Worm (Caenorhabditis elegans) whole organism, L3 larva: ENCODE measurements around the gene ets-5.

Experiments
- aly-2 ChIP-seq: fragments of 150-350 bp; optimal IDR thresholded peaks from 2 replicates; lab custom pipeline; 2014; ENCODE audit warnings: missing biosample characterization, missing genetic modification characterization
- ceh-28 ChIP-seq: fragments of 150-350 bp; optimal IDR thresholded peaks from 2 replicates; lab custom pipeline; 2014; ENCODE audit warnings: missing biosample characterization, missing genetic modification reagents, missing genetic modification characterization
- elt-1 ChIP-seq: fragments of 150-350 bp; optimal IDR thresholded peaks from 2 replicates; lab custom pipeline; 2014; ENCODE audit warnings: missing biosample characterization, missing genetic modification characterization
- eor-1 ChIP-seq, 2 experiments: fragments of 150-350 bp; optimal IDR thresholded peaks; 2 replicates each; lab custom pipeline; 2014 to 2018; ENCODE audit warnings: missing biosample characterization in 2 of 2, missing genetic modification characterization in 2 of 2
- jun-1 ChIP-seq: fragments of 150-350 bp; optimal IDR thresholded peaks from 2 replicates; lab custom pipeline; 2014; ENCODE audit warnings: missing biosample characterization, missing genetic modification reagents, missing genetic modification characterization
- lin-39 ChIP-seq: fragments of 150-350 bp; optimal IDR thresholded peaks from 2 replicates; lab custom pipeline; 2018; ENCODE audit warnings: missing biosample characterization, missing genetic modification reagents, missing genetic modification characterization
- lsy-12 ChIP-seq: sonication (generic microtip); optimal IDR thresholded peaks from 2 replicates; lab custom pipeline; 2016; ENCODE audit warnings: mild to moderate bottlenecking, missing genetic modification characterization, missing compliant biosample characterization
- nhr-12 ChIP-seq: fragments of 150-350 bp; optimal IDR thresholded peaks from 2 replicates; lab custom pipeline; 2014; ENCODE audit warnings: missing biosample characterization, missing genetic modification characterization
- nhr-23 ChIP-seq: fragments of 150-350 bp; optimal IDR thresholded peaks from 2 replicates; lab custom pipeline; 2014; ENCODE audit warnings: missing biosample characterization, missing genetic modification reagents, missing genetic modification characterization
- nhr-25 ChIP-seq: sonication (generic microtip); optimal IDR thresholded peaks from 2 replicates; lab custom pipeline; 2017; ENCODE audit warnings: missing biosample characterization, missing genetic modification characterization
- nhr-43 ChIP-seq: sonication (generic microtip); optimal IDR thresholded peaks from 2 replicates; lab custom pipeline; 2016; ENCODE audit warnings: mild to moderate bottlenecking, missing genetic modification characterization, missing compliant biosample characterization; ENCODE audit not compliant: poor library complexity, severe bottlenecking
- nhr-67 ChIP-seq: fragments of 150-350 bp; optimal IDR thresholded peaks from 2 replicates; lab custom pipeline; 2014; ENCODE audit warnings: missing biosample characterization, missing genetic modification characterization
- pqm-1 ChIP-seq: fragments of 150-350 bp; optimal IDR thresholded peaks from 2 replicates; lab custom pipeline; 2017; ENCODE audit warnings: missing biosample characterization, missing genetic modification characterization, inconsistent platforms
- ztf-4 ChIP-seq: fragments of 150-350 bp; optimal IDR thresholded peaks from 2 replicates; lab custom pipeline; 2014; ENCODE audit warnings: missing biosample characterization, missing genetic modification characterization

Gene ets-5

DNA sequence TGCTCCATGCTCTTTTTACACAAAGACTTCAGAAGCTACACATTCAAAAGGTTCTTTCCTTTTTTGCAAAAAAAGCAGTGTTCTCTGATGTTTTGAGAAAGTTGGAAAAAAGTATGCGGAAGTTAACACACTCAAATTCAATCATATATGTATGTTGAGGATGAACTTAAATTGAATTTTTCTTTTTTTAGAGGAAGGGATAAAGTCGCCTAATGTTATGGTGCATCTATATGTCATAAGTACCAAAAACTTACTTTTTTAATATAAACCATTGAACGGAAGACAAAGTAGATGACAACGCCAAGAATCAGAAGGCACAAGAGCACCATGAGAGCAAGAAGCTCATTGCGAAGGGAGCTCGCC is 55.8 kb downstream of the ets-5 start:
- TF ChIP-seq nhr-23 (tag; lab: Kevin White, UChicago) = no peak
- no peak for TF ChIP-seq jun-1 (tag; lab: Kevin White, UChicago)
- TF ChIP-seq ztf-4 = no peak
- TF ChIP-seq aly-2 (tag; lab: Kevin White, UChicago) = no peak
- no peak for TF ChIP-seq pqm-1 (tag; lab: Kevin White, UChicago)
- TF ChIP-seq lsy-12 (tag; lab: Kevin White, UChicago) = no peak
- TF ChIP-seq nhr-12 (tag; lab: Kevin White, UChicago) = no peak
- no peak for TF ChIP-seq nhr-25 (tag; lab: Kevin White, UChicago)
- TF ChIP-seq nhr-67 (tag; lab: Kevin White, UChicago) = no peak
- TF ChIP-seq ceh-28 (tag; lab: Kevin White, UChicago) = no peak
- no peak for TF ChIP-seq nhr-43 (tag; lab: Kevin White, UChicago)
- no peak for TF ChIP-seq elt-1
- TF ChIP-seq, all 47 proteins: peak for 0

ce11 chrX:5027923-5028592 is 56.3 kb downstream of the ets-5 start:
- peak; percentile 78 for TF ChIP-seq lin-39
- TF ChIP-seq eor-1 (tag; optimal IDR thresholded peaks at IDR 0.05; lab: Kevin White, UChicago) = no peak
